Worm (Caenorhabditis elegans) whole organism, L4/young adult: ENCODE data around the gene peli-1.

ENCODE experiments used
- W03F9.2 ChIP-seq: fragments of 150-350 bp; optimal IDR thresholded peaks from 2 replicates; lab custom pipeline; 2014; ENCODE audit warnings: missing biosample characterization, missing genetic modification characterization
- dao-5 ChIP-seq: sonication (generic microtip); optimal IDR thresholded peaks from 2 replicates; lab custom pipeline; 2016; ENCODE audit warnings: missing genotype, missing genetic modification characterization, moderate library complexity, missing compliant biosample characterization
- him-1 ChIP-seq: sonication (generic microtip); optimal IDR thresholded peaks from 2 replicates; lab custom pipeline; 2016; ENCODE audit warnings: missing genotype, missing genetic modification reagents, missing genetic modification characterization, missing compliant biosample characterization

peli-1 gene

DNA sequence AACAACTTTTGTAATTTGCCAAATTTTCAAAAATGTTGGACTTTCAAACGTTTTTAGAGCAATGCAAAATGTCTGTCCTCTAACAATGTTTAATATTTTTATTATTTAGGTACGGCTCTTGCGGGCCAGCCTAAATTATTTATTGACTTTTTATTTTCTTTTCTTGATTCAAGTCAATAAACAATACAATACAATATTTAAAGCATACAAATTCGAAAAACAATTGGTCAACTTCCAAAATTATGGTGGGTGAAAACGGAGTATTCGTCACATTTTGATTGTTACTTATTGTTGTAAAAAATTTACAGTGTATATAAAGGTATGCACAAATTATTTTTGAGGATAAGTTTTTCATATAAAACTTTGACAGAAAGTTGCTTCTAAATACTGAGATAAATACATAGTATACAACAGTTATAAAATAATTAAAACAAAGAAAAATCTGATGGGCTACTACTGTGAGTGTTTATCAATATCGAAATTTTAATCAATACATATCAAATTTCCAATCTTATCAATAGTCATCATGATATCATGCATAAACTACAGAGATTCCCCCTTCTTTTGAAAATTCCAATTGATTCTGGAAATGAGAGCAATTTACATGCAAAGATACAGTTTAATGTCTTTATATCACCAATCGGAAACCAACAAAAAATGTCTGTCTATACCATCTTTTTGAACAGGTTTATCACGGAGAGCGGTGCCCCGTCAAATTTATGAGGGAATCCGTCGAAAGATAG, 13.8 kb upstream of the peli-1 start, which contains the start of gene F25B4.8:
TSS of gene F25B4.8 (minus strand) at position 51 of the 743 bp plus-strand sequence.
- TF ChIP-seq W03F9.2 (tag; lab: Kevin White, UChicago) (no peak), dao-5 (no peak), him-1 (no peak)

DNA sequence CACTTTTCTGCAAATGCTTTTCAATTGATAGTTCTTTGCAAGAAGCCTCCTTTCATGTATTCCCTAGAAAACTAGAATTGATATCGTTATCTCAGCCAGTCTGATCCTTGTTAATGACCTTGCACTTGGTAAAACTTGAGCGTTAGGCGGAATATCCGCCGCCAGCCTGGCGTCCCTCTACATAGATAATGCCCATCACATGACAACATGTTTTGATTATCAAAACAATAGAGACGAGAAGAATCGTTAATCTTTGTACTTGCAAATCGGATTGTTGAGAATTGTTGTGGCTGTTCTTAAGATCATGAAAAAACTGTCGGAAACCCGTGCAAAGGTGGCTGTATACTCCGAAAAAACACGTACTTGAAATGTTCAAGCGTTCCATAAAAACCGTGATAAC, 12.0 kb upstream of the peli-1 start:
- no peak for TF ChIP-seq dao-5
- TF ChIP-seq W03F9.2 (tag; lab: Kevin White, UChicago) = no peak
- TF ChIP-seq him-1 = no peak

DNA sequence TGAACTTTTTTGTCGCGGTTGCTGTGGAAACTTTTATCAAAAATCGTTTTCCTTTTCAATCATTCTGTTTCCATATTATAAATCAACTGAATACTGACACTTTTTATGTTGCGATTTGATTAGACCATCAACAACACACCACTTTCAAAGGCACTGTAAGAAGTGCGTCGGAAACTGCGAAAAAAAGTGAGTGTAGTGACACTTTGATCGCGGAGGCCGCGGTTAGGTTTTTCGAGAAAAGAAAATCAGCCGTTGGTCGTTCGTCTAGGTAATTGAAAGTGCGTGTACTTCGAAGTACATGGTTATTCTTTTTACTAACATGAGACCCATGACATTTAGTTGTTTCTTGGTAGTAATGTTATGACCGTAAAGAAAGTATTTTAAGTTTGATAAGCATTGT, 10.0 kb upstream of the peli-1 start:
- TF ChIP-seq dao-5 (no peak), him-1 (no peak), W03F9.2 (tag; lab: Kevin White, UChicago) (no peak)

DNA sequence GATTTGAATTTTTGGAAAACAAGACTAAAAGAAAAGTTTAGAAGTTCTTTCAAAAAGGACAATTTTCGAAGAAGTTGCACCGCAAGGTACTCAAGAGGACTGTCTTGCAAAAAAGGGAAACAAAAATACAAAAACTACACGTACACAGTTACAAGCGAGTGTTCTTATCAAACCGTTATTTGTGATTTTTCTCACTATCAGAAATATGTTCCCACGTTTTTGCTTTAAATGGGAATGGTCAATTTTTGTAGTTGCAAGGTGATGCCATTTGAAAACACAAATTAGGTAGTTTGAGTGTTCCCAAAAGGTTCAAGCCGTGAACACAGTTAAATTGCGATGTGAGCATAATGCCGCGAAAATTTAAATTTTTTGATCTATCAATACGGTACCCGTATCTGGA, 9.4 kb upstream of the peli-1 start:
- TF ChIP-seq dao-5 (no peak), W03F9.2 (tag; lab: Kevin White, UChicago) (no peak), him-1 (no peak)

DNA sequence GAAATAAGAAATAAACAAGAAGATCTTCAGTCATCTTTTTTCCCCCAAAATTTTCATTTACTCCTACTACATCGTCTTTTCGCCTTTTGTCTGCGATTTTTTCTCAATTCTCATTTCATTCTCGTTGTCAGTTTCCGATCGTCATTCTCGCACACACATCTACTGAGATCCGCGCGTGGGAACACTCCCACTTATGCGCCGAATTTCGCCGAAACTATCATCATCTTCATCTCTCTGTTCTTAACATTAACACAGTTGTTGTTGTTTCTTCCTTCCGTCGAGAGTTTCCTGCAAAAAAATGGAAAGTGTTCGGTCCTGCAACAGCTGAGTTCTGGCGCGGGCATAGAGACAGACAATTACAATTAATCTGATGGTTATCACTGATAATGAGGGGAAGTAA, 8.0 kb upstream of the peli-1 start:
- TF ChIP-seq W03F9.2 (tag; lab: Kevin White, UChicago) = no peak
- no peak for TF ChIP-seq him-1
- no peak for TF ChIP-seq dao-5

DNA sequence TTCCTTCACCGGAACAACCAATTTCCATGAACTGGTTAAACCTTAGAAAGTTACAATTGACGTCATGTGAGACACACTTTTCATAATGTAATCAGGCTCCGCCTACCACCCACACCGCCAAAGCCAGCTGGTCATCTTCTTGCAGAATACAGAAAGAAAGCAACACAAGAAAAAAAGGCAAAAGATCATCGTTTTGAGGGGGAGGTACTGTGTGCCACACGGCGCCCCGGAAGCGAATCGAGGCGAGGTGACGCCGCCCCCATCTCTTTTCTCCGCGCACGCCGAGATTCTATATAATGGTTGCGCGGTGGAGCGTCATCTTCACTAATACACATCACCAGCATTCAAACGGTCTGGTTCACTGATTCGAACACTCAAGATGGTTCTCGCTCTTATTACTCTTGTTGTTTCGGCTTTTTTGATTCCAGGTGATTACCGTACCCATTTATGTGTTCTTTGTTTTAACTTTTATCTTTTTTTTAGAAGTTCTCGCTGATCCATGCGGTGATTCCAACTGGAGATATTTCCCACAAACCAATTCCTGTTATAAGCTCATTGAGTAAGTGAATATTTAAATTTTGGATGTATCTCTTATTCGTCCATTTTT, 5.7 kb upstream of the peli-1 start, which contains the start of gene clec-1:
TSS of gene clec-1 (plus strand) at position 320 of the 607 bp plus-strand sequence.
- TF ChIP-seq W03F9.2 (tag; lab: Kevin White, UChicago) (no peak), him-1 (no peak)

DNA sequence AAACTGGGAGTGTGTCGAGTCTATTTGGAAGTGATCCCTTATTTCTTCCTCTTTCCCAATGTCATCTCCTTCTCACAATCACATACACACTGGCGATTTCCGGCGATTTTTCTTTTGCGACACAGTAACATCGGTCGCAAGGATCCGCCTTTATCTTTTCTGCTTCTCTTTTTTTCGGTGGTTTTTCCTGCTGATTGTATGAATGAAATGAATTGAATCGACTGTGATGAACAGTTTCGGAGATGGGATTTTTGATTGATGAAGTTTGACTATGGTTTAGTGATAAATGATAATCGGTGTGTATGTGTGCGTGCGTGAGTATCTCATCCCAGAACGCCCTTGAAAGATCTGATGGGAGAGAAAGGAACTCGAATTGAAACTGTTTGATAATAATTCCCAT, 4.5 kb upstream of the peli-1 start:
- TF ChIP-seq dao-5 = no peak
- no peak for TF ChIP-seq W03F9.2 (tag; lab: Kevin White, UChicago)
- no peak for TF ChIP-seq him-1

DNA sequence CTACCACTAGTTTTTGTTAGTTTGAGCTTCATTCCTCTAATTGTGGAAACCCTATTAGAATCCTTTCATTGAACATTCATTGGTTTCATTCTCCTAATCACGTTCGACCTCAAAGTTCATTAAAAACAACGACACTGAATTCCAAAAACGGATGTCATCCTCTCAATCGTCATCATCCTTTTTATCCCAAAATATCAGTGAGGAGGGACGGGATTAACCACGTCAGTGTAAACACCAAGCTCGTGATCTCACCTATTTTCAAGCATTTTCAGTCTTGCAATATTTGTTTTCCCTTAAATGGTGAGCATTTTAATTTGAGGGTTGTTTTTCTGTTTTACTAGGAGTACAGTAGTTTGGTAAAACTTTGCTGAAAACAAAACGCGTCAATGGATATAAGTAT, 1.1 kb upstream of the peli-1 start:
- TF ChIP-seq dao-5 (no peak), W03F9.2 (tag; lab: Kevin White, UChicago) (no peak), him-1 (no peak)

DNA sequence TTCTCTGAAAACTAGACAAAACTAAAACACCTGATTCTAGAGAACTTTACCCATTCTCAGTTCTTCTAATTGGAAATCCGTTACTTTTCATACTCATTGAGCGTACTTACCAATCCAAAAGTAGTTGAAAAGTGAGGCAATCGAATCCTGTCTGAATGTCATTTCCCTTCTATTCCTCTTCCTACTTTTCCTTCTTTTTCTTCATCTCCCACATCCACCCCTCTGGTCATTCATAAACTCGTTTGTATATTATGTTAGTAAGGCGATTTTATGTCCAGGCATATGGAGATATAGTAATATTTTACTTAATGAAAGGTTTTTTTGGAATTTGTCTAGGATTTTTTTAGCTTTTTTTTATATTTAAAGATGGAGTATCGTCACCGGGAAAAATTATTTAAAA, 2.7 kb downstream of the peli-1 start:
- TF ChIP-seq W03F9.2 (tag; lab: Kevin White, UChicago) = no peak
- TF ChIP-seq him-1 = no peak
- TF ChIP-seq dao-5 = no peak

DNA sequence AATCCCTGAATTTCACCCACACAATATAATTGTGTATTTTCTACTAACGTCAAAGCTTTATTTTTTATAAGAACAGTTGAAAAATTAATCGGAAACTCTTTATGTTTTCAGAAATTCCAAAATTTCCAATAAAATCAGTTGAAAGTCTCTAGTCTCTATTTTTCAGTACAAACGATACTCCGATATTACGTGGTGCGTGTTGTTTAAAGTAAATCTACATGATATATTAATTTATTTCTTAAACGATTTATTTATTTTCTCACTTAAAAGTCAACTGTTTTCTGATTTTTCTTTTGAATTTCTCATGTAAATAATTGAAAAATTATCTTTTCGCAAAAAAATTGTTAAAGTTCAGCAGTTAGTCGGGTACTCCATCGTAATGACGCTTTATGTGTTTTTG, 6.6 kb downstream of the peli-1 start:
- no peak for TF ChIP-seq him-1
- no peak for TF ChIP-seq dao-5
- no peak for TF ChIP-seq W03F9.2 (tag; lab: Kevin White, UChicago)

DNA sequence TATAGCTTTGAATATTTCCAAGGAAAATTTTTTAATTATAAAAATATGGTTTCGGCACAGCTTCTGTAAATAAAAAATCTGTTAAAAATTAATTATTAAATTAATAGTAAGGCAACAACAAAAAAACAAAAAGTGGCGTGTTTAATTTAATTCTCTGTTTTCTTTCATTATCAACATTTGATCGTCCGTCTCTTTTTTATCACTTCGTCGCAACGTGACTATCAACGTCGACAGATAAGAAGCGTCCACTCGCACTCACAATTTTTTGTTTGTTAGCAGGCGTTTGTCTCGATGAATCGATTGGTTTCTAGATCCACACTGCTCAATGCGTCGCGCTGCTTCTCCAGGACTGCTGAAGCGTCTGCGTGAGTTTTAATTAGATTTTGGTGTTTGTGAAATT, 7.0 kb downstream of the peli-1 start, which contains the start of gene gcst-1:
TSS of gene gcst-1 (plus strand) at position 277 of the 400 bp plus-strand sequence.
- TF ChIP-seq W03F9.2 (tag; lab: Kevin White, UChicago) (no peak), dao-5 (no peak), him-1 (no peak)

DNA sequence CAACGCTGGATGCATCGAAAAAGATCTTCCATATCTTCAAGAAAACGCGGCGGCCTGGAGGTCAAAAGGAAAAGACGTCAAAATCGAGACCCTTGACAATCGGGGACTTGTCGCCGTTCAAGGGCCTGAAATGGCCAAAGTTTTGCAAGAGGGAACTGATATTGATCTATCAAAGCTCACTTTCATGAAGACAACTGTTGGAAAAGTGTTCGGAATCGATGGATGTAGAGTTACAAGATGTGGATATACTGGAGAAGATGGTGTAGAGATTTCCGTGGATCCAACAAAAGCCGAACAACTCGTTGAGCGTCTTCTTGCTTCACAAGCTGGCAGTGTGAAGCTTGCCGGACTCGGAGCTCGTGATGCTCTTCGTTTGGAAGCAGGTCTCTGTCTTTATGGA, 7.9 kb downstream of the peli-1 start:
- TF ChIP-seq dao-5 (no peak), W03F9.2 (tag; lab: Kevin White, UChicago) (no peak), him-1 (no peak)

DNA sequence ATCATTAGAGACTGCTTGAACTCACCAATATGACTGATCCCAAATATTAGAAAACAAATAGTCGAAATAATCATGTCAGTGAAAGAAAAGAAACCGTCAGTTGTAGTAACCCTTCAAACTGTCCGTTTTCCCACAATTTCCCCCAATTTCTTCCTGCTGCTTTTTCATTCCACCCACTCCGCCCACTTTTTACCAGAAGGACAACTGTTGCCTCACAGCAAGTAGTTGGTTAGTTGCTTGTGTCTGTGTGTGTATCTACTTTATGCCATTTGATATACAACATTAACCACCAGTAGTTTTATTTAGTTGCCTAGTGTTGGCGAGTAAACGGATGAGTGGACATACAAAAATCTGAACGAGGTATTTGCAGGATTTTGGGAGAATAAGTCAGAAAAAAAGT, 10.9 kb downstream of the peli-1 start, which contains the start of gene K09H11.9:
TSS of gene K09H11.9 (minus strand) at position 101 of the 400 bp plus-strand sequence.
- TF ChIP-seq W03F9.2 (tag; lab: Kevin White, UChicago) = no peak
- TF ChIP-seq him-1 = no peak
- no peak for TF ChIP-seq dao-5

DNA sequence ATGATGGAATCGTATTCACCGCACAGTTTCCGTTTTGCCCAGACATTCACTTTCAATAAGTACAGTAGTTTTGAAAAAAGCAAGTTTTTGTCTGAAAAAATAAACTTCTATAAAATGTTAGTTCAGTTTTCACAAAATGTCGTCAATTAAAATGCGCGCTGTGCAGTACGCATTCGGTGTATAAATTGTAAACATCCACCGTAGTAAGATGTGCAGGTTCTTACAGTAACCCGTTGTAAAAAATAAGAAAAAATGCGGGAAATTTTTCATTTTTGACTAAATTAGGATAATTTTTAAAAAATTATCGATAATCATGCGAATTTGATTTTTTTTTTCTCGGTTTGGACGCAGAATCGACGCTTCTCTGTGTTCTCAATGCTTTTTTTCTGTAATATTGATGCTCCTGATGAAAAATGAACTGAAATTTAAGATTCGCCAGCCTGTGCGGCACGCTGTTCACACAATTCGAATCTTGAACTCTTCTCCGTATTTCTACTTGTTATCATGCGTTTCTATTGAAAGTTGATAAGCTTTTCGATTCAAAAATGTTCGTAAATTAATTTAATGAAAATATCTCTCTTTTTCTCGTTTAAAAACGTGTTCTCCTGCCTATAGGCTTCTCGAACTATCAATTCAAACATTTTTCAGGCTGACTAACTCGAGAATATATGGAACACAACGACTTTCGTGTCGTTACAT, 11.8 kb downstream of the peli-1 start, which contains the start of gene rga-3:
TSS of gene rga-3 (plus strand) at position 649 of the 699 bp plus-strand sequence.
- TF ChIP-seq W03F9.2 (tag; lab: Kevin White, UChicago) = peak; percentile 66
- no peak for TF ChIP-seq him-1

DNA sequence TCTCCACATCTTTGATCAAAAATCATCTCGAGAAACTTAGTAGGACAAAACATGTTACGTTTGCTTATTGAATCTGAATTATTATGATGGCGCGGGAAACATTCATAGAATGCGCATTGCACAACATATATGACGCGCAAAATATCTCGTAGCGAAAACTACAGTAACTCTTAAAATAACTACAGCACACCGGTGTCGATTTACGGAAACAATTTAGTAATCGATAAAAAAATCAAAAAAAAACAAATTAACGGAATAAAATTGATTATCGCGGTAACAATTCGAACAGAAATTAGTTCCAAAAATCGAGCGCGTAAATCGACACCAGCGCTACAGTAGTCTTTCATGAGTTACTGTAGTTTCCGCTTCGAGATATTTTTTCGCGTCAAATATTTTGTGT, 16.5 kb downstream of the peli-1 start:
- TF ChIP-seq W03F9.2 (tag; lab: Kevin White, UChicago) = no peak
- TF ChIP-seq dao-5 = no peak
- no peak for TF ChIP-seq him-1
